Fruit fly (Drosophila melanogaster) whole organism: ENCODE results near the gene ND-ASHI.

Experiments
- pan ChIP-seq: fragments of >200 bp; optimal IDR thresholded peaks from 2 replicates; lab custom pipeline; 2017
- usp ChIP-seq: fragments of >200 bp; optimal IDR thresholded peaks from 2 replicates; lab custom pipeline; 2017; ENCODE audit warnings: missing biosample characterization, missing genetic modification characterization, mixed read lengths

DNA sequence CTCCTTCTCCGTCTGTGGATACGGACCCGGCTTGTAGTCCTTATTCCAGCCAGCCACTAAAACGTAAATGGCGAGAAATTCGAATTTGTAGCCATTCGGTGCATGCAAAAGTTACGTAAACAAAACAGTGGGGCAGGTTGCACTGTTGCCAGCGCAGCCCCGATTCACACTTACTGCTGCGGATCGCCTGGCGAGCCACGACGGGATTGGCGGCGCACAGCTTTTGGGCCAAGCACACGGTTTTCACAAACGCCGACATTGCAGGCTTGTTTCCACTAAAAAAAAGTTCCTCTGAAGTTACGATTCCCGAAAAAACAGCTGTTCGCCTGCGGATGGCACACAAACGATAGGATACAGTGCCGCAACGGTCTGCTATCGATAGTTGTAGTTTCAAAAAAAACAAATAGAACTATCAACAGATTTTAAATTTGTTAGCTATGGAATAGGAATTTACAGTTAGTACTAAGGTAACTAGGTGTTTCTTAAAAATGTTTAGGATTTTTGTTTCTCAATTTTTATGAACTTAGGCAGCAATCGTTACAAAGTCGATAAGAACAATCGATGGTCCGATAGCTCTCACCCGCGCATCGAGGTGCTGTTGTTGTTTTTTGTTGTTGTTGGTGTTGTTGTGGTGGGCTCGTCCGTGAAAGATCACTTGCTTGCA lies 960 bp downstream of the ND-ASHI start, which contains the start of gene Fum1:
- TF ChIP-seq usp (no peak), pan (no peak)
